Worm (Caenorhabditis elegans) whole organism, L1 larva: ENCODE data around the gene srd-34.

Source experiments
- ceh-82 ChIP-seq, 3 experiments: fragments of 150-350 bp in 1 of 3; sonication (generic microtip) in 2 of 3; optimal IDR thresholded peaks; 2 replicates each; lab custom pipeline; 2014 to 2017; ENCODE audit warnings: missing biosample characterization in 3 of 3, missing genetic modification characterization in 3 of 3
- lsy-2 ChIP-seq, 2 experiments: fragments of 150-350 bp; optimal IDR thresholded peaks; 2 replicates each; lab custom pipeline; 2014; ENCODE audit warnings: missing biosample characterization in 2 of 2, missing genetic modification characterization in 2 of 2
- mdl-1 ChIP-seq, 2 experiments: fragments of 150-350 bp; optimal IDR thresholded peaks; 2 replicates each; lab custom pipeline; 2014 to 2017; ENCODE audit warnings: missing biosample characterization in 2 of 2, missing genetic modification characterization in 2 of 2, inconsistent platforms in 1 of 2
- nhr-237 ChIP-seq: fragments of 150-350 bp; optimal IDR thresholded peaks from 2 replicates; lab custom pipeline; 2014; ENCODE audit warnings: missing biosample characterization, missing genetic modification characterization
- nhr-28 ChIP-seq: fragments of 150-350 bp; optimal IDR thresholded peaks from 2 replicates; lab custom pipeline; 2014; ENCODE audit warnings: missing biosample characterization, missing genetic modification characterization
- pqm-1 ChIP-seq: sonication (generic microtip); optimal IDR thresholded peaks from 3 replicates; lab custom pipeline; 2017; ENCODE audit warnings: missing biosample characterization, missing genetic modification characterization
- snpc-4 ChIP-seq: fragments of 150-350 bp; optimal IDR thresholded peaks from 2 replicates; lab custom pipeline; 2014; ENCODE audit warnings: missing biosample characterization, missing genetic modification characterization

DNA sequence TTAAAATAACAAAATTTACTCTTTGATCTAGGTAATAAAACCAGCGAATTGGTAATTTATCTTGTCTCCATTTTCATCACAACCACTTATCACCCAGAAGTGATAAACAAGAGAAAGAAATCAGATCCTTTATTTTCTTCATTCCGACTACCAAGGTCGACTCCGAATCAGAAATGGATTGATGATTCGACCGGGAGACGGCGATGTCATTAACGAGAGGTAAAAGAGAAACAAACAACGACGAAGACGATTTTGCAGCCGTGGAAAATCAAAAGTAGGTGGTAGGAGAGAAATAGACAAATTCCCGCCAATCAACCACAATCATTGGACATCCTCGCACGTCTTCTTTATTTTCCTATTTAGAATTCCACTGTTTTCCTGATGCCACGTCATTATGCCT, 8.2 kb upstream of the srd-34 start:
- TF ChIP-seq pqm-1 (tag; lab: Kevin White, UChicago) (no peak), snpc-4 (tag; lab: Kevin White, UChicago) (no peak), mdl-1 (tag; optimal IDR thresholded peaks at IDR 0.05; lab: Kevin White, UChicago) (no peak), ceh-82 (tag; optimal IDR thresholded peaks at IDR 0.05; lab: Kevin White, UChicago) (no peak), nhr-237 (tag; lab: Kevin White, UChicago) (no peak), nhr-28 (no peak), lsy-2 (tag; optimal IDR thresholded peaks at IDR 0.05; lab: Kevin White, UChicago) (no peak)
